Fruit fly (Drosophila melanogaster): ENCODE data around the gene Jon66Cii.

Gene Jon66Cii

dm6 chr3L:8398763-8399445 lies 5.5 kb upstream of the Jon66Cii start:
- no peak for TF ChIP-seq noc (tag; optimal IDR thresholded peaks at IDR 0.05)

dm6 chr3L:8396187-8396586 lies 2.7 kb upstream of the Jon66Cii start:
- no peak for TF ChIP-seq noc (tag; optimal IDR thresholded peaks at IDR 0.05)

dm6 chr3L:8395630-8396168 lies 2.2 kb upstream of the Jon66Cii start, which contains the start of gene CG7120:
TSS of gene CG7120 (plus strand) at chr3L:8396000.
- TF ChIP-seq noc (tag; optimal IDR thresholded peaks at IDR 0.05) = no peak

dm6 chr3L:8394944-8395343 lies 1.5 kb upstream of the Jon66Cii start:
- no peak for TF ChIP-seq noc (tag; optimal IDR thresholded peaks at IDR 0.05)

dm6 chr3L:8394132-8394531 lies 683 bp upstream of the Jon66Cii start:
- TF ChIP-seq noc (tag; optimal IDR thresholded peaks at IDR 0.05) = peak; percentile 81

- peak; percentile 33 for TF ChIP-seq noc (tag; optimal IDR thresholded peaks at IDR 0.05)
These were observed 2.2 kb downstream of the Jon66Cii start, which contains the start of gene Jon66Ci for dm6 chr3L:8391240-8391639. TSS of gene Jon66Ci (plus strand) at chr3L:8391540.

dm6 chr3L:8385055-8385454 lies 8.4 kb downstream of the Jon66Cii start:
- TF ChIP-seq noc (tag; optimal IDR thresholded peaks at IDR 0.05) = no peak

dm6 chr3L:8383968-8384367 lies 9.5 kb downstream of the Jon66Cii start:
- TF ChIP-seq noc (tag; optimal IDR thresholded peaks at IDR 0.05) = no peak

dm6 chr3L:8379161-8379560 lies 14.3 kb downstream of the Jon66Cii start:
- no peak for TF ChIP-seq noc (tag; optimal IDR thresholded peaks at IDR 0.05)

dm6 chr3L:8374107-8374506 lies 19.3 kb downstream of the Jon66Cii start:
- TF ChIP-seq noc (tag; optimal IDR thresholded peaks at IDR 0.05) = no peak

dm6 chr3L:8372035-8372434 lies 21.4 kb downstream of the Jon66Cii start, which contains the start of gene ImpE1:
TSS of gene ImpE1 (plus strand) at chr3L:8372405.
- no peak for TF ChIP-seq noc (tag; optimal IDR thresholded peaks at IDR 0.05)

dm6 chr3L:8371538-8371937 lies 21.9 kb downstream of the Jon66Cii start:
- TF ChIP-seq noc (tag; optimal IDR thresholded peaks at IDR 0.05) = no peak

- TF ChIP-seq noc (tag; optimal IDR thresholded peaks at IDR 0.05) = no peak
These were observed 22.5 kb downstream of the Jon66Cii start for dm6 chr3L:8370922-8371321.

- no peak for TF ChIP-seq noc (tag; optimal IDR thresholded peaks at IDR 0.05)
These were observed 24.0 kb downstream of the Jon66Cii start for dm6 chr3L:8369456-8369855.

- TF ChIP-seq noc (tag; optimal IDR thresholded peaks at IDR 0.05) = no peak
These were observed 24.6 kb downstream of the Jon66Cii start for dm6 chr3L:8368694-8369344.

- TF ChIP-seq noc (tag; optimal IDR thresholded peaks at IDR 0.05) = no peak
These were observed 30.2 kb downstream of the Jon66Cii start for dm6 chr3L:8363266-8363665.

- TF ChIP-seq noc (tag; optimal IDR thresholded peaks at IDR 0.05) = peak; percentile 61
These were observed 32.8 kb downstream of the Jon66Cii start, which contains the start of gene Idh for dm6 chr3L:8360643-8361110. TSS of gene Idh (minus strand) at chr3L:8360906.

Measured in whole organism, larva.